Worm (Caenorhabditis elegans): Measurements from ENCODE around the gene dhhc-5.

The dhhc-5 gene

ce11 chrIII:6888497-6888896, 39.6 kb upstream of the dhhc-5 start (continued):
- peak; percentile 56 for TF ChIP-seq nhr-25 (tag; optimal IDR thresholded peaks at IDR 0.05; ENCODE audit: borderline replicate concordance, insufficient read depth)
- no peak for TF ChIP-seq nhr-41 (GFP tag; IDR thresholded peaks at IDR 0.05)
- peak; percentile 74; the same call in 1 of the 2 replicates for TF ChIP-seq Y75B8A.6 (GFP tag; IDR thresholded peaks at IDR 0.05)
- TF ChIP-seq cey-2 (tag; optimal IDR thresholded peaks at IDR 0.05; ENCODE audit: borderline replicate concordance, insufficient read depth) = no peak
- TF ChIP-seq mdl-1 (tag; optimal IDR thresholded peaks at IDR 0.05) = peak in 1 of 2 experiments; percentile 40
- no peak for TF ChIP-seq R02D3.7 (tag; optimal IDR thresholded peaks at IDR 0.05)
- no peak for TF ChIP-seq ceh-32 (tag; optimal IDR thresholded peaks at IDR 0.05; ENCODE audit: poor library complexity)
- peak; percentile 70 for TF ChIP-seq hmg-1.1 (GFP tag; IDR thresholded peaks at IDR 0.05)
- TF ChIP-seq unc-39 (tag; optimal IDR thresholded peaks at IDR 0.05) = no peak
- TF ChIP-seq gei-8 (GFP tag; optimal IDR thresholded peaks at IDR 0.05) = no peak
- TF ChIP-seq lin-29 (GFP tag; IDR thresholded peaks at IDR 0.05) = 0 out of 2 replicates have a peak, but pooled peaks have one; percentile 25
- TF ChIP-seq lin-1 (GFP tag; IDR thresholded peaks at IDR 0.05) = peak; percentile 47
- TF ChIP-seq egl-27 (tag; optimal IDR thresholded peaks at IDR 0.05) = no peak
- TF ChIP-seq mep-1 (tag; optimal IDR thresholded peaks at IDR 0.05) = peak; percentile 46
- TF ChIP-seq hif-1 (tag; optimal IDR thresholded peaks at IDR 0.05) = no peak
- TF ChIP-seq F10B5.3 (tag; optimal IDR thresholded peaks at IDR 0.05) = peak; percentile 16
- no peak; the same call in 1 of the 2 replicates for TF ChIP-seq nhr-42 (GFP tag; IDR thresholded peaks at IDR 0.05)
- peak; percentile 29 for TF ChIP-seq hlh-11 (tag; optimal IDR thresholded peaks at IDR 0.05)
- no peak for TF ChIP-seq unc-130 (GFP tag; optimal IDR thresholded peaks at IDR 0.05)
- no peak for TF ChIP-seq ZK546.5 (tag; optimal IDR thresholded peaks at IDR 0.05)
- peak; percentile 80 for TF ChIP-seq madf-9 (GFP tag; conservative IDR thresholded peaks at IDR 0.05)
- TF ChIP-seq snpc-1.2 (GFP tag; IDR thresholded peaks at IDR 0.05) = peak; percentile 77
- TF ChIP-seq ceh-44 (GFP tag; IDR thresholded peaks at IDR 0.05) = peak; percentile 57; the same call in 1 of the 2 replicates
- 0 out of 2 replicates have a peak, but pooled peaks have one; percentile 36 for TF ChIP-seq saeg-2 (GFP tag; IDR thresholded peaks at IDR 0.05)
- TF ChIP-seq duxl-1 (tag; optimal IDR thresholded peaks at IDR 0.05; ENCODE audit: poor library complexity) = peak; percentile 25
- TF ChIP-seq spr-1 (tag; optimal IDR thresholded peaks at IDR 0.05) = no peak
- no peak for TF ChIP-seq nhr-10 (tag; optimal IDR thresholded peaks at IDR 0.05)
- no peak for TF ChIP-seq nhr-28 (tag; optimal IDR thresholded peaks at IDR 0.05)
- no peak for TF ChIP-seq daf-12 (tag; optimal IDR thresholded peaks at IDR 0.05)
- no peak for TF ChIP-seq nhr-111 (GFP tag; optimal IDR thresholded peaks at IDR 0.05)
- TF ChIP-seq F49E8.2 (tag; optimal IDR thresholded peaks at IDR 0.05; ENCODE audit: borderline replicate concordance) = peak; percentile 33
- TF ChIP-seq nhr-48 (tag; optimal IDR thresholded peaks at IDR 0.05) = peak; percentile 45
- TF ChIP-seq ceh-28 (tag; optimal IDR thresholded peaks at IDR 0.05) = no peak
- TF ChIP-seq mdt-29 (GFP tag; IDR thresholded peaks at IDR 0.05) = no peak
- peak; percentile 24 for TF ChIP-seq zfp-2 (tag; optimal IDR thresholded peaks at IDR 0.05)
- peak; percentile 33; the same call in 1 of the 2 replicates for TF ChIP-seq ceh-20 (GFP tag; IDR thresholded peaks at IDR 0.05)
- peak in 1 of 2 experiments; percentile 7 for TF ChIP-seq unc-62 (GFP tag; optimal IDR thresholded peaks at IDR 0.05 in 1 of 2)
- TF ChIP-seq unc-62 (tag; optimal IDR thresholded peaks at IDR 0.05) = no peak
- peak; percentile 87 for TF ChIP-seq lim-7 (GFP tag; IDR thresholded peaks at IDR 0.05)
- no peak for TF ChIP-seq fos-1 (tag; optimal IDR thresholded peaks at IDR 0.05)
- peak; percentile 49 for TF ChIP-seq nhr-102 (tag; optimal IDR thresholded peaks at IDR 0.05)
- peak; percentile 73; the same call in 1 of the 2 replicates for TF ChIP-seq ctbp-1 (GFP tag; IDR thresholded peaks at IDR 0.05)
- peak; percentile 63 for TF ChIP-seq mxl-3 (GFP tag; optimal IDR thresholded peaks at IDR 0.05)
- TF ChIP-seq sdz-12 (GFP tag; optimal IDR thresholded peaks at IDR 0.05) = no peak
- TF ChIP-seq dmd-6 (GFP tag; IDR thresholded peaks at IDR 0.05) = 0 out of 2 replicates have a peak, but pooled peaks have one; percentile 43
- TF ChIP-seq Y105C5A.15 (GFP tag; IDR thresholded peaks at IDR 0.05) = peak; percentile 79; the same call in 1 of the 2 replicates
- peak; percentile 60 for TF ChIP-seq mes-2 (tag; optimal IDR thresholded peaks at IDR 0.05; ENCODE audit: poor library complexity, severe bottlenecking)
- TF ChIP-seq lin-39 (tag; optimal IDR thresholded peaks at IDR 0.05) = no peak
- TF ChIP-seq daf-19 (GFP tag; conservative IDR thresholded peaks at IDR 0.05) = peak; percentile 76; the same call in 1 of the 2 replicates
- peak; percentile 13 for TF ChIP-seq nhr-6 (tag; optimal IDR thresholded peaks at IDR 0.05)
